Worm (Caenorhabditis elegans) whole organism, midembryonic: ENCODE data around the gene str-190.

Source experiments
- flt-1 ChIP-seq: fragments of 200-800 bp; sonication (Bioruptor generic); IDR thresholded peaks from 2 replicates; pipeline ENCODE4 v1.3.6; 2022; ENCODE audit warnings: missing genetic modification characterization, missing compliant biosample characterization
- klf-2 ChIP-seq: fragments of 200-800 bp; sonication (Bioruptor generic); conservative IDR thresholded peaks from 2 replicates; pipeline ENCODE4 v1.3.6; 2022; ENCODE audit warnings: missing genetic modification reagents, missing genetic modification characterization, missing compliant biosample characterization

- TF ChIP-seq klf-2 (no peak), flt-1 (GFP tag; lab: Robert Waterston, UW) (no peak)
These were observed 42.7 kb downstream of the str-190 start, which contains the start of the genes ddo-2 and F25E5.8 for ce11 chrV:7435376-7436204.
